Fruit fly (Drosophila melanogaster): ENCODE measurements around the gene Ir85a.

DNA sequence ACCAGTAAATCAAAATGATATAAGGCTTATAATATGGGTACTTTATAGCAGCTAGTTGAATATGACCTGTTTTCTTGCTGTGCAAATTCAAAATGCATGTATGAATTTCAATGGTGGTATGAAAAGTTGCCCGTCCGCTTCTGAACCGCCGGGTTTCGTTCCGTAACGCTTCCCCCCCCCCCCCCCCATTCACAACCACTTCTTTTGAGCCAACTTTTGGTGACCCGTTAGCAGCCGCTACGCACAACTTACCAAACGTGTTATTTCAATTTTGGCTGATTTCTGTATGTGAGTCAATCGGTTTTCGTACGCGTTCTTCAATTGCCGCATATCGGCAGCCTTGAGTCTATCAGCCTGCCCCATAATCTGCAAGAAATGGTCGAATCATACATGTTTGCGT lies 758 bp upstream of the Ir85a start:
- TF ChIP-seq psq (GFP tag; optimal IDR thresholded peaks at IDR 0.05) (no peak), ey (GFP tag; optimal IDR thresholded peaks at IDR 0.05) (no peak)

All from whole organism, wandering third instar larva.